Worm (Caenorhabditis elegans) whole organism, young adult: ENCODE data around the gene gst-2.

Source experiments
- gei-17 ChIP-seq: fragments of 200-800 bp; sonication (Bioruptor generic); optimal IDR thresholded peaks from 2 replicates; lab custom pipeline; 2018; ENCODE audit warnings: mild to moderate bottlenecking, missing genetic modification characterization, missing compliant biosample characterization
- sptf-2 ChIP-seq: fragments of 200-800 bp; sonication (Bioruptor generic); optimal IDR thresholded peaks from 2 replicates; lab custom pipeline; 2018; ENCODE audit warnings: mild to moderate bottlenecking, missing genetic modification characterization, missing compliant biosample characterization
- ztf-25 ChIP-seq: fragments of 200-800 bp; sonication (Bioruptor generic); IDR thresholded peaks from 2 replicates; pipeline ENCODE4 v1.3.6; 2022; ENCODE audit warnings: missing genetic modification reagents, missing genetic modification characterization, missing compliant biosample characterization

ce11 chrIV:10095171-10095570 is 46.7 kb downstream of the gst-2 start, which contains the start of the genes C04G2.5 and msp-36:
- TF ChIP-seq gei-17 (GFP tag; lab: Kevin White, UChicago) (no peak), ztf-25 (GFP tag; lab: Robert Waterston, UW) (no peak), sptf-2 (GFP tag; lab: Kevin White, UChicago) (no peak)
